Worm (Caenorhabditis elegans) whole organism, L3 larva: ENCODE results near the gene unc-53.

Source experiments
- R02D3.7 ChIP-seq: fragments of 150-350 bp; optimal IDR thresholded peaks from 2 replicates; lab custom pipeline; 2014; ENCODE audit warnings: missing biosample characterization, missing genetic modification characterization
- aly-2 ChIP-seq: fragments of 150-350 bp; optimal IDR thresholded peaks from 2 replicates; lab custom pipeline; 2014; ENCODE audit warnings: missing biosample characterization, missing genetic modification characterization
- ama-1 ChIP-seq: fragments of 150-350 bp; optimal IDR thresholded peaks from 2 replicates; lab custom pipeline; 2018
- ceh-28 ChIP-seq: fragments of 150-350 bp; optimal IDR thresholded peaks from 2 replicates; lab custom pipeline; 2014; ENCODE audit warnings: missing biosample characterization, missing genetic modification reagents, missing genetic modification characterization
- ceh-9 ChIP-seq: sonication (generic microtip); optimal IDR thresholded peaks from 2 replicates; lab custom pipeline; 2018; ENCODE audit warnings: missing biosample characterization, missing genetic modification characterization
- daf-12 ChIP-seq: fragments of 150-350 bp; optimal IDR thresholded peaks from 2 replicates; lab custom pipeline; 2014; ENCODE audit warnings: missing biosample characterization, missing genetic modification reagents, missing genetic modification characterization
- elt-1 ChIP-seq: fragments of 150-350 bp; optimal IDR thresholded peaks from 2 replicates; lab custom pipeline; 2014; ENCODE audit warnings: missing biosample characterization, missing genetic modification characterization
- elt-2 ChIP-seq: sonication (generic microtip); optimal IDR thresholded peaks from 2 replicates; lab custom pipeline; 2016; ENCODE audit warnings: missing genetic modification reagents, mild to moderate bottlenecking, missing genetic modification characterization, missing compliant biosample characterization
- elt-3 ChIP-seq, 3 experiments: fragments of 150-350 bp in 1 of 3; sonication (generic microtip) in 2 of 3; optimal IDR thresholded peaks; 2 replicates in 2 of 3; 4 replicates in 1 of 3; lab custom pipeline; 2014 to 2017; ENCODE audit warnings: missing biosample characterization in 3 of 3, missing genetic modification characterization in 3 of 3
- eor-1 ChIP-seq, 2 experiments: fragments of 150-350 bp; optimal IDR thresholded peaks; 2 replicates each; lab custom pipeline; 2014 to 2018; ENCODE audit warnings: missing biosample characterization in 2 of 2, missing genetic modification characterization in 2 of 2
- fkh-10 ChIP-seq: sonication (generic microtip); optimal IDR thresholded peaks from 2 replicates; lab custom pipeline; 2017; ENCODE audit warnings: missing biosample characterization, missing genetic modification reagents, missing genetic modification characterization
- fkh-2 ChIP-seq: fragments of 150-350 bp; optimal IDR thresholded peaks from 2 replicates; lab custom pipeline; 2014; ENCODE audit warnings: missing biosample characterization, missing genetic modification reagents, missing genetic modification characterization
- fos-1 ChIP-seq: fragments of 150-350 bp; optimal IDR thresholded peaks from 2 replicates; lab custom pipeline; 2014; ENCODE audit warnings: missing biosample characterization, missing genetic modification characterization
- hmg-11 ChIP-seq: sonication (generic microtip); optimal IDR thresholded peaks from 2 replicates; lab custom pipeline; 2016; ENCODE audit warnings: missing genetic modification characterization, missing compliant biosample characterization
- jun-1 ChIP-seq: fragments of 150-350 bp; optimal IDR thresholded peaks from 2 replicates; lab custom pipeline; 2014; ENCODE audit warnings: missing biosample characterization, missing genetic modification reagents, missing genetic modification characterization
- lin-15B ChIP-seq: fragments of 150-350 bp; optimal IDR thresholded peaks from 2 replicates; lab custom pipeline; 2014; ENCODE audit warnings: missing biosample characterization, missing genetic modification characterization
- lin-39 ChIP-seq: fragments of 150-350 bp; optimal IDR thresholded peaks from 2 replicates; lab custom pipeline; 2018; ENCODE audit warnings: missing biosample characterization, missing genetic modification reagents, missing genetic modification characterization
- mdl-1 ChIP-seq: fragments of 150-350 bp; optimal IDR thresholded peaks from 2 replicates; lab custom pipeline; 2014; ENCODE audit warnings: missing biosample characterization, missing genetic modification characterization
- mml-1 ChIP-seq: fragments of 150-350 bp; sonication (generic microtip); optimal IDR thresholded peaks from 3 replicates; lab custom pipeline; 2014; ENCODE audit warnings: missing biosample characterization, missing genetic modification characterization
- nfya-1 ChIP-seq: sonication (generic microtip); optimal IDR thresholded peaks from 2 replicates; lab custom pipeline; 2017; ENCODE audit warnings: missing genetic modification characterization, mild to moderate bottlenecking, missing compliant biosample characterization, antibody characterized with exemption, moderate library complexity; ENCODE audit not compliant: insufficient read depth
- nhr-11 ChIP-seq: fragments of 150-350 bp; optimal IDR thresholded peaks from 2 replicates; lab custom pipeline; 2014; ENCODE audit warnings: missing biosample characterization, missing genetic modification characterization
- nhr-237 ChIP-seq: fragments of 150-350 bp; optimal IDR thresholded peaks from 2 replicates; lab custom pipeline; 2014; ENCODE audit warnings: missing biosample characterization, missing genetic modification characterization
- nhr-25 ChIP-seq: sonication (generic microtip); optimal IDR thresholded peaks from 2 replicates; lab custom pipeline; 2017; ENCODE audit warnings: missing biosample characterization, missing genetic modification characterization
- nhr-28 ChIP-seq: fragments of 150-350 bp; optimal IDR thresholded peaks from 2 replicates; lab custom pipeline; 2014; ENCODE audit warnings: missing biosample characterization, missing genetic modification characterization
- nhr-43 ChIP-seq: sonication (generic microtip); optimal IDR thresholded peaks from 2 replicates; lab custom pipeline; 2016; ENCODE audit warnings: mild to moderate bottlenecking, missing genetic modification characterization, missing compliant biosample characterization; ENCODE audit not compliant: poor library complexity, severe bottlenecking
- nhr-67 ChIP-seq: fragments of 150-350 bp; optimal IDR thresholded peaks from 2 replicates; lab custom pipeline; 2014; ENCODE audit warnings: missing biosample characterization, missing genetic modification characterization
- nhr-76 ChIP-seq: fragments of 150-350 bp; sonication (generic microtip); optimal IDR thresholded peaks from 5 replicates; lab custom pipeline; 2014; ENCODE audit warnings: missing biosample characterization, missing genetic modification characterization
- pha-4 ChIP-seq: fragments of 150-350 bp; optimal IDR thresholded peaks from 2 replicates; lab custom pipeline; 2014; ENCODE audit warnings: missing biosample characterization, missing genetic modification reagents, missing genetic modification characterization
- sea-2 ChIP-seq: fragments of 150-350 bp; sonication (generic microtip); optimal IDR thresholded peaks from 4 replicates; lab custom pipeline; 2014; ENCODE audit warnings: missing biosample characterization, missing genetic modification reagents, missing genetic modification characterization
- skn-1 ChIP-seq: fragments of 150-350 bp; optimal IDR thresholded peaks from 2 replicates; lab custom pipeline; 2014; ENCODE audit warnings: missing biosample characterization, missing genetic modification characterization
- snpc-4 ChIP-seq: fragments of 150-350 bp; optimal IDR thresholded peaks from 2 replicates; lab custom pipeline; 2014; ENCODE audit warnings: missing biosample characterization, missing genetic modification characterization
- unc-39 ChIP-seq: sonication (generic microtip); optimal IDR thresholded peaks from 4 replicates; lab custom pipeline; 2017; ENCODE audit warnings: missing biosample characterization, missing genetic modification characterization
- unc-62 ChIP-seq: fragments of 150-350 bp; sonication (generic microtip); optimal IDR thresholded peaks from 4 replicates; lab custom pipeline; 2014; ENCODE audit warnings: missing biosample characterization, missing genetic modification reagents, missing genetic modification characterization
- zag-1 ChIP-seq: fragments of 150-350 bp; optimal IDR thresholded peaks from 2 replicates; lab custom pipeline; 2014; ENCODE audit warnings: missing biosample characterization, missing genetic modification characterization
- ztf-11 ChIP-seq: fragments of 150-350 bp; optimal IDR thresholded peaks from 2 replicates; lab custom pipeline; 2014; ENCODE audit warnings: missing biosample characterization, missing genetic modification characterization
- ztf-4 ChIP-seq: fragments of 150-350 bp; optimal IDR thresholded peaks from 2 replicates; lab custom pipeline; 2014; ENCODE audit warnings: missing biosample characterization, missing genetic modification characterization

The unc-53 gene

ce11 chrII:11041846-11042262 is 47.4 kb downstream of the unc-53 start:
- TF ChIP-seq ceh-28 (tag; lab: Kevin White, UChicago) (peak; percentile 49), nhr-67 (tag; lab: Kevin White, UChicago) (no peak), elt-1 (tag; lab: Kevin White, UChicago) (no peak), hmg-11 (no peak), sea-2 (GFP tag; lab: Kevin White, UChicago) (no peak), fos-1 (tag; lab: Kevin White, UChicago) (no peak), lin-39 (tag; lab: Kevin White, UChicago) (peak; percentile 12), unc-62 (GFP tag; lab: Kevin White, UChicago) (no peak), eor-1 (tag; optimal IDR thresholded peaks at IDR 0.05; lab: Kevin White, UChicago) (no peak), nfya-1 (peak; percentile 47)

- TF ChIP-seq mdl-1 (tag; lab: Kevin White, UChicago) = no peak
- no peak for TF ChIP-seq fos-1 (tag; lab: Kevin White, UChicago)
- no peak for TF ChIP-seq R02D3.7 (tag; lab: Kevin White, UChicago)
- no peak for TF ChIP-seq sea-2 (GFP tag; lab: Kevin White, UChicago)
- TF ChIP-seq ztf-11 (tag; lab: Kevin White, UChicago) = no peak
- TF ChIP-seq elt-1 (tag; lab: Kevin White, UChicago) = no peak
- TF ChIP-seq eor-1 (tag; optimal IDR thresholded peaks at IDR 0.05; lab: Kevin White, UChicago) = no peak
- no peak for TF ChIP-seq skn-1 (tag; lab: Kevin White, UChicago)
- TF ChIP-seq jun-1 = no peak
- no peak for TF ChIP-seq ama-1 (lab: Kevin White, UChicago)
- no peak for TF ChIP-seq ceh-28 (tag; lab: Kevin White, UChicago)
- no peak for TF ChIP-seq snpc-4 (tag; lab: Kevin White, UChicago)
- no peak for TF ChIP-seq nhr-237 (tag; lab: Kevin White, UChicago)
- no peak for TF ChIP-seq elt-3 (tag; optimal IDR thresholded peaks at IDR 0.05; lab: Kevin White, UChicago)
- TF ChIP-seq pha-4 (tag; lab: Kevin White, UChicago) = no peak
- no peak for TF ChIP-seq aly-2 (tag; lab: Kevin White, UChicago)
- no peak for TF ChIP-seq nhr-25
Observed at ce11 chrII:11041027-11041426, 48.2 kb downstream of the unc-53 start, which contains the start of gene cey-1. Gene cey-1, minus strand, starts transcription at chrII:11041206.

ce11 chrII:11040140-11040539 is 49.1 kb downstream of the unc-53 start:
- TF ChIP-seq nhr-25 (no peak), ceh-9 (tag; lab: Kevin White, UChicago) (no peak), nhr-67 (tag; lab: Kevin White, UChicago) (no peak), unc-62 (GFP tag; lab: Kevin White, UChicago) (no peak), aly-2 (tag; lab: Kevin White, UChicago) (no peak), elt-2 (tag; lab: Kevin White, UChicago) (no peak), zag-1 (no peak), ztf-4 (tag; lab: Kevin White, UChicago) (no peak), nhr-28 (tag; lab: Kevin White, UChicago) (no peak)

ce11 chrII:11035774-11036173 is 53.5 kb downstream of the unc-53 start, which contains the start of gene srlf-15:
Gene srlf-15, plus strand, starts transcription at chrII:11036074.
- no peak for TF ChIP-seq nhr-43 (tag; lab: Kevin White, UChicago)

ce11 chrII:11032812-11033211 is 56.4 kb downstream of the unc-53 start:
- TF ChIP-seq jun-1 (no peak), nhr-25 (no peak), lin-15B (tag; lab: Kevin White, UChicago) (no peak), mdl-1 (tag; lab: Kevin White, UChicago) (no peak), fkh-2 (tag; lab: Kevin White, UChicago) (no peak), ztf-4 (tag; lab: Kevin White, UChicago) (no peak), fkh-10 (GFP tag; lab: Kevin White, UChicago) (no peak), mml-1 (tag; lab: Kevin White, UChicago) (no peak), nhr-76 (tag; lab: Kevin White, UChicago) (no peak), unc-39 (no peak), elt-3 (tag; optimal IDR thresholded peaks at IDR 0.05; lab: Kevin White, UChicago) (no peak), nhr-11 (tag; lab: Kevin White, UChicago) (no peak), sea-2 (GFP tag; lab: Kevin White, UChicago) (no peak), fos-1 (tag; lab: Kevin White, UChicago) (no peak), daf-12 (tag; lab: Kevin White, UChicago) (no peak), nfya-1 (no peak), ztf-11 (tag; lab: Kevin White, UChicago) (no peak)
